Worm (Caenorhabditis elegans): ENCODE measurements around the gene crn-2.

Gene crn-2

ce11 chrV:5617301-5617700, 22.9 kb downstream of the crn-2 start, which contains the start of gene M03E7.2:
M03E7.2 (plus strand) TSS chrV:5617601.
- TF ChIP-seq lin-1 (GFP tag; IDR thresholded peaks at IDR 0.05), result no peak
- no peak for TF ChIP-seq nhr-76 (tag; optimal IDR thresholded peaks at IDR 0.05)
- no peak for TF ChIP-seq D1046.2 (GFP tag; IDR thresholded peaks at IDR 0.05)
- no peak for TF ChIP-seq nhr-6 (tag; optimal IDR thresholded peaks at IDR 0.05)
- no peak for TF ChIP-seq hmg-1.1 (GFP tag; IDR thresholded peaks at IDR 0.05)
- no peak for TF ChIP-seq dmd-6 (GFP tag; IDR thresholded peaks at IDR 0.05)
- no peak for TF ChIP-seq lin-39 (tag; optimal IDR thresholded peaks at IDR 0.05)
- no peak for TF ChIP-seq nhr-28 (tag; optimal IDR thresholded peaks at IDR 0.05)
- TF ChIP-seq lin-29 (GFP tag; IDR thresholded peaks at IDR 0.05), result no peak

DNA sequence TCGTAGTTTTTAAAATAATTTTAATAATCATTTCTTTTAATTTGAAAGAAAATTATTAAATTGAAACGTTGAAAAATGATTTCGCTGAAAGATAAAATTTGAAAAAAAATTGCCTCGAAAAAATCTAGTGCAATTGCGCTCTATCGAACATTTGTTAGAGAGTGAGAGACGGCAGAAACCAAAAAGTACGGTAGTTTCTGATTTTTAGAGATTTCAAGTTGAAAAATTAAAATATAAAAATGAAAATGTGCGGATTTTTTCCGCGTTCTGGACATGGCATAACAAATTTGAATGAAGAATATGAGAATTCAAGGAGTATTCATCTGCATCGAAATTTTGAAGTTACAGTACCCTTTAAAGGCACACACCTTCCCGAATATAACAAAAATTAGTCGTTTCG, 25.0 kb downstream of the crn-2 start:
- TF ChIP-seq hif-1 (tag; optimal IDR thresholded peaks at IDR 0.05), result no peak
- peak; percentile 21 for TF ChIP-seq dpl-1 (GFP tag; optimal IDR thresholded peaks at IDR 0.05)
- peak; percentile 22 for TF ChIP-seq unc-130 (GFP tag; optimal IDR thresholded peaks at IDR 0.05)
- peak; percentile 93 for TF ChIP-seq lin-38 (GFP tag; IDR thresholded peaks at IDR 0.05)

DNA sequence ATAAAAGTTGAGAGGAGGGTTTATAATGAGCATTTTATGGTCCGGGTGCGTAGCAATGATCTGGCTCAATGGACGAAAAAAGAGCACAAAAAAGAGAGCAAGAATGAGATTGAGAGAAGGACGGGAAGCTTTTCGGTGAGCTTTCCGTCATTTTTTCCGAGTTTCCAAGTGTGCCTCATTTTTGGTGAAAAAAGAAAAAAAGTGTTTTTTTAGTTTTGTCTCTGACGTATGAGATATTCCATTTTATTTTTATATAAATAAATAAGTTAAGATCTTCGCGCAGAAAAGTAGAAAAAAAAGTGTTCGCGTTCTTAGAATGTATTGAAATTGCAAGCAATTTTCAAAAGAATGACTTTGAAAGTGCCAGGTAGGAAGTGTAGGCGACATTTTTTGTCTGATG, 25.6 kb downstream of the crn-2 start, which contains the start of gene memb-2:
Gene memb-2, minus strand, starts transcription at position 101 of the 400 bp plus-strand sequence.
- TF ChIP-seq hlh-30 (tag; optimal IDR thresholded peaks at IDR 0.05; ENCODE audit: insufficient read depth), result no peak
- TF ChIP-seq ztf-7 (tag; optimal IDR thresholded peaks at IDR 0.05), result no peak
- TF ChIP-seq saeg-2 (GFP tag; IDR thresholded peaks at IDR 0.05), result no peak
- TF ChIP-seq Y105C5A.15 (GFP tag; IDR thresholded peaks at IDR 0.05), result no peak
- TF ChIP-seq ceh-32 (tag; optimal IDR thresholded peaks at IDR 0.05; ENCODE audit: poor library complexity), result no peak
- TF ChIP-seq D1046.2 (GFP tag; IDR thresholded peaks at IDR 0.05), result no peak
- TF ChIP-seq mxl-3 (GFP tag; optimal IDR thresholded peaks at IDR 0.05), result no peak
- no peak for TF ChIP-seq ZK337.2 (GFP tag; IDR thresholded peaks at IDR 0.05)

DNA sequence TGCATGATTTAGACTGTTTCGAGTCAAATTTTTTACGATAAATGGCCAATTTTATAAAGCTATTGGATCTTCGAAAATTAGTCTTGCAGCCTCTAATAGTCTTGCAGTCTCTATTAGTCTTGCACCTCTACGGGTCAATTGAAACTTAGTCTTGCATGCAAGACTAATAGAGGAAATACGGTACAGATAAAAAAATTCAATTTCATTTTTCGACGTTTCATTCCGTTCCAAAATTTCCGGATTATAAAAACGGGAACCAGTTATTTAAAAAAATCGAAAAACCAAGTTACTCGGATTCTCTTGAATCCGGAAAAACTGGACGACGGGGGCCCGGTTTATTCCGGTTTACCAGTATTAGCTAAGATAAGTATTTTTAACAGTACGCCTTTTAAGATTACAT, 27.0 kb downstream of the crn-2 start, which contains the start of gene M03E7.1:
Gene M03E7.1, plus strand, starts transcription at position 301 of the 400 bp plus-strand sequence.
- no peak for TF ChIP-seq nhr-42 (GFP tag; IDR thresholded peaks at IDR 0.05)
- TF ChIP-seq F37D6.2 (tag; optimal IDR thresholded peaks at IDR 0.05), result no peak
- no peak for TF ChIP-seq ctbp-1 (GFP tag; IDR thresholded peaks at IDR 0.05)
- no peak for TF ChIP-seq nhr-6 (tag; optimal IDR thresholded peaks at IDR 0.05)

ce11 chrV:5628014-5628413, 33.6 kb downstream of the crn-2 start:
- TF ChIP-seq ceh-20 (GFP tag; IDR thresholded peaks at IDR 0.05) (peak; percentile 29; the same call in 1 of the 2 replicates), tra-1 (GFP tag; IDR thresholded peaks at IDR 0.05) (0 out of 2 replicates have a peak, but pooled peaks have one; percentile 41), unc-62 (GFP tag; optimal IDR thresholded peaks at IDR 0.05 in 1 of 2) (peak in 1 of 2 experiments; percentile 99), unc-62 (tag; optimal IDR thresholded peaks at IDR 0.05) (no peak), Y105C5A.15 (GFP tag; IDR thresholded peaks at IDR 0.05) (no peak), R02D3.7 (tag; optimal IDR thresholded peaks at IDR 0.05) (no peak)

ce11 chrV:5630792-5631191, 36.4 kb downstream of the crn-2 start, which contains the start of gene acy-4:
acy-4 (minus strand) TSS chrV:5630892.
- TF ChIP-seq ceh-20 (GFP tag; IDR thresholded peaks at IDR 0.05), result no peak
- no peak for TF ChIP-seq dpl-1 (GFP tag; optimal IDR thresholded peaks at IDR 0.05)
- no peak for TF ChIP-seq nhr-48 (tag; optimal IDR thresholded peaks at IDR 0.05)
- no peak for TF ChIP-seq ztf-11 (tag; optimal IDR thresholded peaks at IDR 0.05)
- TF ChIP-seq madf-5 (GFP tag; IDR thresholded peaks at IDR 0.05), result no peak
- TF ChIP-seq ceh-28 (tag; optimal IDR thresholded peaks at IDR 0.05), result no peak
- TF ChIP-seq zfp-2 (tag; optimal IDR thresholded peaks at IDR 0.05), result no peak
- TF ChIP-seq F10B5.3 (tag; optimal IDR thresholded peaks at IDR 0.05), result no peak
- no peak for TF ChIP-seq nhr-11 (tag; optimal IDR thresholded peaks at IDR 0.05)
- TF ChIP-seq nhr-25 (tag; optimal IDR thresholded peaks at IDR 0.05; ENCODE audit: borderline replicate concordance, insufficient read depth), result no peak
- TF ChIP-seq lin-29 (GFP tag; IDR thresholded peaks at IDR 0.05), result no peak
- no peak for TF ChIP-seq egl-43 (GFP tag; IDR thresholded peaks at IDR 0.05)
